Worm (Caenorhabditis elegans) whole organism, early embryonic: ENCODE data around the gene Y38F1A.7.

Experiments used
- B0310.2 ChIP-seq: sonication (generic microtip); optimal IDR thresholded peaks from 2 replicates; lab custom pipeline; 2016; ENCODE audit warnings: mild to moderate bottlenecking, missing genetic modification characterization, missing compliant biosample characterization
- F13C5.2 ChIP-seq: sonication (generic microtip); optimal IDR thresholded peaks from 2 replicates; lab custom pipeline; 2017; ENCODE audit warnings: mild to moderate bottlenecking, missing genetic modification characterization, inconsistent platforms, missing compliant biosample characterization
- aly-1 ChIP-seq: sonication (generic microtip); optimal IDR thresholded peaks from 2 replicates; lab custom pipeline; 2016; ENCODE audit warnings: missing genetic modification characterization, missing compliant biosample characterization
- ama-1 ChIP-seq: fragments of 150-350 bp; optimal IDR thresholded peaks from 2 replicates; lab custom pipeline; 2014
- ceh-13 ChIP-seq: fragments of 200-800 bp; sonication (Bioruptor generic); optimal IDR thresholded peaks from 2 replicates; lab custom pipeline; 2018; ENCODE audit warnings: mild to moderate bottlenecking, missing genetic modification characterization, missing compliant biosample characterization
- ets-7 ChIP-seq: sonication (generic microtip); optimal IDR thresholded peaks from 2 replicates; lab custom pipeline; 2016; ENCODE audit warnings: missing genotype, missing genetic modification characterization, missing compliant biosample characterization
- flt-1 ChIP-seq: fragments of 200-800 bp; sonication (Bioruptor generic); IDR thresholded peaks from 2 replicates; pipeline ENCODE4 v1.3.6; 2022; ENCODE audit warnings: missing genetic modification characterization, missing compliant biosample characterization
- hmbx-1 ChIP-seq: sonication (generic microtip); optimal IDR thresholded peaks from 2 replicates; lab custom pipeline; 2016; ENCODE audit warnings: mild to moderate bottlenecking, missing genetic modification characterization, missing compliant biosample characterization
- hmg-4 ChIP-seq: fragments of 200-800 bp; sonication (Bioruptor generic); optimal IDR thresholded peaks from 2 replicates; lab custom pipeline; 2018; ENCODE audit warnings: mild to moderate bottlenecking, missing genetic modification characterization, missing compliant biosample characterization
- hnd-1 ChIP-seq: sonication (generic microtip); optimal IDR thresholded peaks from 2 replicates; lab custom pipeline; 2016; ENCODE audit warnings: missing genetic modification characterization, missing compliant biosample characterization
- pes-1 ChIP-seq: fragments of 200-800 bp; sonication (Bioruptor generic); IDR thresholded peaks from 2 replicates; pipeline ENCODE4 v1.3.6; 2022; ENCODE audit warnings: missing genetic modification reagents, missing genetic modification characterization, missing compliant biosample characterization
- scrt-1 ChIP-seq: fragments of 200-800 bp; sonication (Bioruptor generic); IDR thresholded peaks from 2 replicates; pipeline ENCODE4 v1.3.6; 2022; ENCODE audit warnings: missing genetic modification characterization, missing compliant biosample characterization
- sea-1 ChIP-seq: fragments of 200-800 bp; sonication (Bioruptor generic); conservative IDR thresholded peaks from 2 replicates; pipeline ENCODE4 v1.3.6; 2022; ENCODE audit warnings: missing genetic modification characterization, missing compliant biosample characterization
- tbx-11 ChIP-seq: fragments of 200-800 bp; sonication (Bioruptor generic); IDR thresholded peaks from 2 replicates; pipeline ENCODE4 v1.3.6; 2022; ENCODE audit warnings: missing genetic modification characterization, missing compliant biosample characterization

ce11 chrII:12965138-12965537 is 32.5 kb downstream of the Y38F1A.7 start:
- TF ChIP-seq hmg-4 (no peak), flt-1 (GFP tag; lab: Robert Waterston, UW) (no peak), B0310.2 (tag; lab: Kevin White, UChicago) (no peak), ceh-13 (GFP tag; lab: Kevin White, UChicago) (no peak), ama-1 (lab: Kevin White, UChicago) (no peak), sea-1 (GFP tag; lab: Robert Waterston, UW) (no peak), hmbx-1 (tag; lab: Kevin White, UChicago) (no peak), ets-7 (no peak), scrt-1 (GFP tag; lab: Robert Waterston, UW) (no peak), tbx-11 (GFP tag; lab: Robert Waterston, UW) (no peak), pes-1 (GFP tag; lab: Robert Waterston, UW) (no peak), F13C5.2 (tag; lab: Kevin White, UChicago) (no peak), aly-1 (tag; lab: Kevin White, UChicago) (no peak), hnd-1 (tag; lab: Kevin White, UChicago) (no peak)
